Fruit fly (Drosophila melanogaster) whole organism, embryonic: Measurements from ENCODE around the gene CG31633.

Source experiments
- Atf3 ChIP-seq: fragments of 200-800 bp; sonication (Bioruptor generic); optimal IDR thresholded peaks from 3 replicates; lab custom pipeline; 2016; ENCODE audit warnings: missing biosample characterization, missing genetic modification characterization
- B-H1 ChIP-seq: fragments of 200-800 bp; sonication (Bioruptor generic); IDR thresholded peaks from 3 replicates; pipeline ENCODE4 v1.3.6; 2022; ENCODE audit warnings: missing biosample characterization, missing genetic modification characterization
- CG10543 ChIP-seq: fragments of 200-800 bp; sonication (Bioruptor generic); optimal IDR thresholded peaks from 3 replicates; lab custom pipeline; 2017; ENCODE audit warnings: missing biosample characterization, mild to moderate bottlenecking, missing genetic modification characterization, moderate library complexity
- CG11085 ChIP-seq: fragments of 200-800 bp; sonication (Bioruptor generic); IDR thresholded peaks from 2 replicates; pipeline ENCODE4 v1.3.6; 2022; ENCODE audit warnings: missing biosample characterization, missing genetic modification characterization
- CG11696 ChIP-seq: fragments of 200-800 bp; sonication (Bioruptor generic); IDR thresholded peaks from 2 replicates; pipeline ENCODE4 v1.3.6; 2022; ENCODE audit warnings: missing biosample characterization, missing genetic modification characterization
- CG11723 ChIP-seq: fragments of 200-800 bp; sonication (Bioruptor generic); optimal IDR thresholded peaks from 2 replicates; lab custom pipeline; 2017; ENCODE audit warnings: missing biosample characterization, mild to moderate bottlenecking, missing genetic modification characterization
- CG1529 ChIP-seq: fragments of 200-800 bp; sonication (Bioruptor generic); optimal IDR thresholded peaks from 3 replicates; lab custom pipeline; 2018; ENCODE audit warnings: missing biosample characterization, missing genetic modification characterization
- CG15479 ChIP-seq: fragments of 200-800 bp; sonication (Bioruptor generic); optimal IDR thresholded peaks from 3 replicates; lab custom pipeline; 2019; ENCODE audit warnings: missing biosample characterization, mild to moderate bottlenecking, missing genetic modification characterization, moderate library complexity
- CG16815 ChIP-seq: fragments of 200-800 bp; sonication (Bioruptor generic); optimal IDR thresholded peaks from 3 replicates; lab custom pipeline; 2017; ENCODE audit warnings: missing biosample characterization, mild to moderate bottlenecking, missing genetic modification characterization
- CG1832 ChIP-seq: fragments of 200-800 bp; sonication (Bioruptor generic); optimal IDR thresholded peaks from 2 replicates; lab custom pipeline; 2017; ENCODE audit warnings: missing biosample characterization, mild to moderate bottlenecking, missing genetic modification characterization, inconsistent platforms
- CG2116 ChIP-seq: fragments of 200-800 bp; sonication (Bioruptor generic); optimal IDR thresholded peaks from 3 replicates; lab custom pipeline; 2018; ENCODE audit warnings: missing biosample characterization, mild to moderate bottlenecking, missing genetic modification characterization
- CG3065 ChIP-seq: fragments of 200-800 bp; sonication (Bioruptor generic); optimal IDR thresholded peaks from 2 replicates; lab custom pipeline; 2016; ENCODE audit warnings: missing biosample characterization, missing genetic modification characterization
- CG32772 ChIP-seq: fragments of 200-800 bp; sonication (Bioruptor generic); IDR thresholded peaks from 2 replicates; pipeline ENCODE4 v1.3.6; 2022; ENCODE audit warnings: missing biosample characterization, missing genetic modification characterization
- CG33213 ChIP-seq: fragments of 200-800 bp; sonication (Bioruptor generic); optimal IDR thresholded peaks from 3 replicates; lab custom pipeline; 2016; ENCODE audit warnings: missing biosample characterization, missing genetic modification characterization
- CG3726 ChIP-seq: fragments of 200-800 bp; sonication (Bioruptor generic); IDR thresholded peaks from 3 replicates; pipeline ENCODE4, ENCODE4 v1.3.6; 2022; ENCODE audit warnings: missing biosample characterization, missing genetic modification characterization
- CG4707 ChIP-seq: fragments of 200-800 bp; sonication (Bioruptor generic); optimal IDR thresholded peaks from 2 replicates; lab custom pipeline; 2018; ENCODE audit warnings: missing biosample characterization, mild to moderate bottlenecking, missing genetic modification characterization, moderate library complexity
- CG4854 ChIP-seq: fragments of 200-800 bp; sonication (Bioruptor generic); optimal IDR thresholded peaks from 2 replicates; lab custom pipeline; 2016; ENCODE audit warnings: missing biosample characterization, missing genetic modification characterization, inconsistent platforms
- CG6654 ChIP-seq: fragments of 200-800 bp; sonication (Bioruptor generic); optimal IDR thresholded peaks from 2 replicates; lab custom pipeline; 2017; ENCODE audit warnings: missing biosample characterization, mild to moderate bottlenecking, missing genetic modification characterization
- CG6854 ChIP-seq: fragments of 200-800 bp; sonication (Bioruptor generic); optimal IDR thresholded peaks from 3 replicates; lab custom pipeline; 2017; ENCODE audit warnings: missing biosample characterization, mild to moderate bottlenecking, missing genetic modification characterization
- D19A ChIP-seq: fragments of 200-800 bp; optimal IDR thresholded peaks from 3 replicates; lab custom pipeline; 2019; ENCODE audit warnings: missing biosample characterization, mild to moderate bottlenecking, missing genetic modification characterization, moderate library complexity
- D19B ChIP-seq: fragments of 200-800 bp; sonication (Bioruptor generic); optimal IDR thresholded peaks from 2 replicates; lab custom pipeline; 2017; ENCODE audit warnings: missing biosample characterization, mild to moderate bottlenecking, missing genetic modification characterization
- Dek ChIP-seq: fragments of 200-800 bp; sonication (Bioruptor generic); optimal IDR thresholded peaks from 3 replicates; lab custom pipeline; 2019; ENCODE audit warnings: missing biosample characterization, mild to moderate bottlenecking, missing genetic modification characterization, moderate library complexity
- HmgZ ChIP-seq: fragments of 200-800 bp; sonication (Bioruptor generic); optimal IDR thresholded peaks from 2 replicates; lab custom pipeline; 2018; ENCODE audit warnings: missing biosample characterization, mild to moderate bottlenecking, missing genetic modification characterization
- MTF-1 ChIP-seq: fragments of 200-800 bp; sonication (Bioruptor generic); optimal IDR thresholded peaks from 2 replicates; lab custom pipeline; 2018; ENCODE audit warnings: missing biosample characterization, mild to moderate bottlenecking, missing genetic modification characterization, borderline replicate concordance
- Max ChIP-seq: fragments of 200-800 bp; sonication (Bioruptor generic); optimal IDR thresholded peaks from 2 replicates; lab custom pipeline; 2016; ENCODE audit warnings: missing biosample characterization, mild to moderate bottlenecking, missing genetic modification characterization
- NC2α ChIP-seq: fragments of 200-800 bp; sonication (Bioruptor generic); optimal IDR thresholded peaks from 2 replicates; lab custom pipeline; 2016; ENCODE audit warnings: missing biosample characterization, missing genetic modification characterization
- Ravus ChIP-seq: fragments of 200-800 bp; sonication (Bioruptor generic); IDR thresholded peaks from 2 replicates; pipeline ENCODE4 v1.3.6; 2022; ENCODE audit warnings: missing biosample characterization, missing genetic modification characterization
- Sox100B ChIP-seq: fragments of 200-800 bp; sonication (Bioruptor generic); optimal IDR thresholded peaks from 3 replicates; lab custom pipeline; 2018; ENCODE audit warnings: missing biosample characterization, mild to moderate bottlenecking, missing genetic modification characterization
- Trl ChIP-seq, 3 experiments: fragments of >200 bp in 2 of 3; fragments of 200-800 bp in 1 of 3; sonication (Bioruptor generic) in 1 of 3; optimal IDR thresholded peaks; 2 replicates in 1 of 3; 3 replicates in 2 of 3; lab custom pipeline; 2016 to 2017; ENCODE audit warnings: missing biosample characterization in 1 of 3, missing genetic modification characterization in 1 of 3
- ab ChIP-seq: fragments of 200-800 bp; sonication (Bioruptor generic); optimal IDR thresholded peaks from 2 replicates; lab custom pipeline; 2016; ENCODE audit warnings: missing biosample characterization, missing genetic modification characterization
- ac ChIP-seq: fragments of 200-800 bp; sonication (Bioruptor generic); optimal IDR thresholded peaks from 3 replicates; lab custom pipeline; 2017; ENCODE audit warnings: missing biosample characterization, mild to moderate bottlenecking, missing genetic modification characterization
- bcd ChIP-seq: fragments of 200-800 bp; sonication (Bioruptor generic); optimal IDR thresholded peaks from 2 replicates; lab custom pipeline; 2017; ENCODE audit warnings: missing biosample characterization, mild to moderate bottlenecking, missing genetic modification characterization
- bigmax ChIP-seq: fragments of 200-800 bp; sonication (Bioruptor generic); optimal IDR thresholded peaks from 2 replicates; lab custom pipeline; 2018; ENCODE audit warnings: missing biosample characterization, mild to moderate bottlenecking, missing genetic modification characterization
- chif ChIP-seq, 2 experiments: fragments of 200-800 bp; sonication (Bioruptor generic); optimal IDR thresholded peaks; 3 replicates each; lab custom pipeline; 2016; ENCODE audit warnings: missing biosample characterization in 2 of 2, missing genetic modification characterization in 2 of 2
- ci ChIP-seq: fragments of 200-800 bp; sonication (Bioruptor generic); IDR thresholded peaks from 3 replicates; pipeline ENCODE4 v1.3.6; 2022; ENCODE audit warnings: missing biosample characterization, missing genetic modification characterization
- croc ChIP-seq: fragments of 200-800 bp; sonication (Bioruptor generic); conservative IDR thresholded peaks from 3 replicates; pipeline ENCODE4 v1.3.6; 2022; ENCODE audit warnings: missing biosample characterization, missing genetic modification characterization
- crol ChIP-seq: fragments of 200-800 bp; sonication (Bioruptor generic); IDR thresholded peaks from 2 replicates; pipeline ENCODE4 v1.3.6; 2022; ENCODE audit warnings: missing biosample characterization, missing genetic modification characterization
- eyg ChIP-seq: fragments of 200-800 bp; sonication (Bioruptor generic); optimal IDR thresholded peaks from 3 replicates; lab custom pipeline; 2016; ENCODE audit warnings: missing biosample characterization, missing genetic modification characterization
- fd96Cb ChIP-seq: fragments of 200-800 bp; sonication (Bioruptor generic); optimal IDR thresholded peaks from 2 replicates; lab custom pipeline; 2018; ENCODE audit warnings: missing biosample characterization, mild to moderate bottlenecking, missing genetic modification characterization, moderate library complexity
- fru ChIP-seq: fragments of >200 bp; optimal IDR thresholded peaks from 2 replicates; lab custom pipeline; 2017
- gcm ChIP-seq: fragments of 200-800 bp; sonication (Bioruptor generic); optimal IDR thresholded peaks from 2 replicates; lab custom pipeline; 2019; ENCODE audit warnings: missing biosample characterization, mild to moderate bottlenecking, missing genetic modification characterization, moderate library complexity
- gt ChIP-seq: fragments of 200-800 bp; sonication (Bioruptor generic); IDR thresholded peaks from 2 replicates; pipeline ENCODE4 v1.3.6; 2022; ENCODE audit warnings: missing biosample characterization, missing genetic modification characterization
- hkb ChIP-seq, 2 experiments: fragments of 200-800 bp in 1 of 2; fragments of >200 bp in 1 of 2; sonication (Bioruptor generic) in 1 of 2; IDR thresholded peaks in 1 of 2; optimal IDR thresholded peaks in 1 of 2; 2 replicates each; pipeline versions ENCODE4 v1.3.6 to Lab custom; 2017 to 2022; ENCODE audit warnings: missing biosample characterization in 1 of 2, missing genetic modification characterization in 1 of 2
- kni ChIP-seq: fragments of 200-800 bp; sonication (Bioruptor generic); optimal IDR thresholded peaks from 3 replicates; lab custom pipeline; 2017; ENCODE audit warnings: mild to moderate bottlenecking, missing biosample characterization, missing genetic modification reagents, missing genetic modification characterization
- maf-S ChIP-seq: fragments of 200-800 bp; sonication (Bioruptor generic); optimal IDR thresholded peaks from 2 replicates; lab custom pipeline; 2016; ENCODE audit warnings: missing biosample characterization, missing genetic modification characterization
- scrt ChIP-seq: fragments of 200-800 bp; sonication (Bioruptor generic); optimal IDR thresholded peaks from 2 replicates; lab custom pipeline; 2018; ENCODE audit warnings: missing biosample characterization, mild to moderate bottlenecking, missing genetic modification characterization, moderate library complexity
- sim ChIP-seq: fragments of 200-800 bp; sonication (Bioruptor generic); IDR thresholded peaks from 2 replicates; pipeline ENCODE4 v1.3.6; 2022; ENCODE audit warnings: missing biosample characterization, missing genetic modification characterization
- slbo ChIP-seq: fragments of 200-800 bp; sonication (Bioruptor generic); IDR thresholded peaks from 2 replicates; pipeline ENCODE4 v1.3.6; 2022; ENCODE audit warnings: missing biosample characterization, missing genetic modification characterization
- slp2 ChIP-seq: fragments of 200-800 bp; sonication (Bioruptor generic); optimal IDR thresholded peaks from 2 replicates; lab custom pipeline; 2016; ENCODE audit warnings: missing biosample characterization, missing genetic modification characterization
- wor ChIP-seq: fragments of 200-800 bp; sonication (Bioruptor generic); IDR thresholded peaks from 2 replicates; pipeline ENCODE4 v1.3.6; 2022; ENCODE audit warnings: missing biosample characterization, missing genetic modification characterization

Gene CG31633

dm6 chr2L:6648163-6648628, 7.9 kb downstream of the CG31633 start (continued):
- peak; percentile 47 for TF ChIP-seq CG15479
- peak; percentile 53 for TF ChIP-seq Atf3 (GFP tag; lab: Kevin White, UChicago)
- peak; percentile 93 for TF ChIP-seq fd96Cb (tag; lab: Kevin White, UChicago)
- peak; percentile 81 for TF ChIP-seq CG2116 (GFP tag; lab: Kevin White, UChicago)
- TF ChIP-seq Trl (optimal IDR thresholded peaks at IDR 0.05; lab: Kevin White, UChicago), result peak; percentile 52 to 74
- TF ChIP-seq Trl (GFP tag; optimal IDR thresholded peaks at IDR 0.05; lab: Kevin White, UChicago), result peak; percentile 93
- peak; percentile 63 for TF ChIP-seq gt (GFP tag; lab: Robert Waterston, UW)
- TF ChIP-seq CG4854 (GFP tag; lab: Kevin White, UChicago), result peak; percentile 90
- peak; percentile 83 for TF ChIP-seq CG11085
- peak; percentile 90 for TF ChIP-seq D19A (tag; lab: Kevin White, UChicago)
- TF ChIP-seq CG3726 (GFP tag; lab: Robert Waterston, UW), result peak; percentile 90
- peak; percentile 92 for TF ChIP-seq CG16815 (GFP tag; lab: Kevin White, UChicago)
- TF ChIP-seq CG3065 (GFP tag; lab: Kevin White, UChicago), result peak; percentile 90
- TF ChIP-seq Ravus (GFP tag; lab: Robert Waterston, UW), result peak; percentile 74
- peak; percentile 88 for TF ChIP-seq wor (GFP tag; lab: Robert Waterston, UW)
- peak; percentile 88 for TF ChIP-seq croc
- TF ChIP-seq sim (GFP tag; lab: Robert Waterston, UW), result peak; percentile 65; the same call in 1 of the 2 replicates
- TF ChIP-seq CG33213 (GFP tag; lab: Kevin White, UChicago), result peak; percentile 88
- peak; percentile 78 for TF ChIP-seq ac (GFP tag; lab: Kevin White, UChicago)
- no peak for TF ChIP-seq fru
- TF ChIP-seq Sox100B (GFP tag; lab: Kevin White, UChicago), result peak; percentile 95
- peak; percentile 98 for TF ChIP-seq HmgZ (tag; lab: Kevin White, UChicago)
- TF ChIP-seq maf-S (GFP tag; lab: Kevin White, UChicago), result peak; percentile 90
- TF ChIP-seq gcm (GFP tag; lab: Kevin White, UChicago), result peak; percentile 93
- TF ChIP-seq ab (GFP tag; lab: Kevin White, UChicago), result peak; percentile 67
- TF ChIP-seq slbo (GFP tag; lab: Robert Waterston, UW), result peak; percentile 95
- TF ChIP-seq CG1832 (GFP tag; lab: Kevin White, UChicago), result no peak
- TF ChIP-seq NC2α, result peak; percentile 82
- TF ChIP-seq crol, result peak; percentile 48
- peak; percentile 89 for TF ChIP-seq CG1529 (GFP tag; lab: Kevin White, UChicago)
- TF ChIP-seq ci (GFP tag; lab: Robert Waterston, UW), result peak; percentile 89
- TF ChIP-seq MTF-1 (GFP tag; lab: Kevin White, UChicago), result peak; percentile 82
- peak; percentile 89 for TF ChIP-seq B-H1 (GFP tag; lab: Robert Waterston, UW)
- TF ChIP-seq D19B (GFP tag; lab: Kevin White, UChicago), result peak; percentile 91
- TF ChIP-seq CG4707, result peak; percentile 65
- peak; percentile 83 for TF ChIP-seq CG6654 (GFP tag; lab: Kevin White, UChicago)
- TF ChIP-seq CG11696 (GFP tag; lab: Robert Waterston, UW), result peak; percentile 75
- no peak for TF ChIP-seq bigmax (GFP tag; lab: Kevin White, UChicago)
- peak; percentile 69 for TF ChIP-seq kni (GFP tag; lab: Kevin White, UChicago)
- no peak for TF ChIP-seq hkb (optimal IDR thresholded peaks at IDR 0.05; lab: Kevin White, UChicago)
- TF ChIP-seq hkb (GFP tag; IDR thresholded peaks at IDR 0.05; lab: Robert Waterston, UW), result peak; percentile 95
- peak; percentile 93 for TF ChIP-seq Dek (tag; lab: Kevin White, UChicago)
- TF ChIP-seq chif (GFP tag; optimal IDR thresholded peaks at IDR 0.05; lab: Kevin White, UChicago), result peak; percentile 89
- TF ChIP-seq CG32772 (GFP tag; lab: Robert Waterston, UW), result peak; percentile 89
- peak; percentile 87 for TF ChIP-seq slp2
- TF ChIP-seq scrt (GFP tag; lab: Kevin White, UChicago), result peak; percentile 89
- TF ChIP-seq CG6854 (GFP tag; lab: Kevin White, UChicago), result peak; percentile 93
- TF ChIP-seq CG10543, result peak; percentile 97
- TF ChIP-seq CG11723 (GFP tag; lab: Kevin White, UChicago), result peak; percentile 93
- TF ChIP-seq bcd (GFP tag; lab: Kevin White, UChicago), result peak; percentile 96
- TF ChIP-seq Max (GFP tag; lab: Kevin White, UChicago), result peak; percentile 98
- TF ChIP-seq eyg (GFP tag; lab: Kevin White, UChicago), result peak; percentile 78
